Worm (Caenorhabditis elegans): ENCODE data around the gene ttr-10.

DNA sequence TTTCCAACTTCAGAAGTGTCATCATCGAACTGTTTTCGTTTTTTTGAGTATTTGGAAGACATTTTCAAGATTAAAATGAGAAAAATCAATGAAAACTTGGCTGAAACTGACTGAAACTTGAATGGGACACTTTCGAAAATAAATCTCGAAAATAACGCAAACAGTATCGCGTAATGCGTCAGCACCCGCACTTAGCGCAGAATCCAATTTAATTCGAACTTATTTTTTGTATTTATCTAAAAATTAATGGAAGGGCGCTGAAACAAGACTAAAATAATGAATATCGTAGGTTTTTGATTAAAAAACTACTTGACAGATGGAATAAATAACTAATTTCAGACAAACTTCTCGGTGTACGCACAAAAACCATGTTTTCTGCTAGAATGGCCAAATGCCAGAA lies 21.8 kb upstream of the ttr-10 start, which contains the start of the genes snu-66 and ints-9:
- no peak for TF ChIP-seq egl-44 (GFP tag; IDR thresholded peaks at IDR 0.05)
- no peak for TF ChIP-seq snpc-1.3 (tag; optimal IDR thresholded peaks at IDR 0.05; ENCODE audit: insufficient read depth)

All from whole organism, young adult.